Fruit fly (Drosophila melanogaster): ENCODE measurements around the gene CG15406.

Gene CG15406

DNA sequence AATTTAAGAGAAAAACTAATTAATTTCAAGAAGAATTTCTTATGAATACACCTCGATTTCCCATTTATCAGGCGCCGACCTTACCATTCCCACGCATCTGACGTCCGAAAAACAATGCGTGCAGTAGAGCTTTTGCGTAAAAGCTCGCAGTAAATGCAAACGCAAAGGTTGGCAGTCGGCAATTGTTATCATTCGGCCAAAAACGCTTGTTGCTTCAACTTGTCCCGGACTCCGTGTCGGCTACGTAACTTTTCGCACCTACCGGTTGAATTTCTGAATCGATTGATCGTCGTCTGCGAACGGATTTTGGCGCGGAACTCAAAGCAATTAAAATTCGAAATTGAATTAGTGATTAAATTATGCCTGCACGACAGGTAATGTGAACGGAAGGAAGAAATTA is 5.1 kb upstream of the CG15406 start, which contains the start of gene CG3277:
TSS of gene CG3277 (plus strand) at position 208 of the 400 bp plus-strand sequence.
- TF ChIP-seq pad (GFP tag; optimal IDR thresholded peaks at IDR 0.05), result no peak
- peak; percentile 12 for TF ChIP-seq CG12768 (GFP tag; optimal IDR thresholded peaks at IDR 0.05)
- TF ChIP-seq tj (GFP tag; optimal IDR thresholded peaks at IDR 0.05), result no peak
- TF ChIP-seq CG7101 (tag; optimal IDR thresholded peaks at IDR 0.05), result no peak
- peak; percentile 30 for TF ChIP-seq cic (GFP tag; optimal IDR thresholded peaks at IDR 0.05)
- TF ChIP-seq toe (GFP tag; optimal IDR thresholded peaks at IDR 0.05), result no peak

DNA sequence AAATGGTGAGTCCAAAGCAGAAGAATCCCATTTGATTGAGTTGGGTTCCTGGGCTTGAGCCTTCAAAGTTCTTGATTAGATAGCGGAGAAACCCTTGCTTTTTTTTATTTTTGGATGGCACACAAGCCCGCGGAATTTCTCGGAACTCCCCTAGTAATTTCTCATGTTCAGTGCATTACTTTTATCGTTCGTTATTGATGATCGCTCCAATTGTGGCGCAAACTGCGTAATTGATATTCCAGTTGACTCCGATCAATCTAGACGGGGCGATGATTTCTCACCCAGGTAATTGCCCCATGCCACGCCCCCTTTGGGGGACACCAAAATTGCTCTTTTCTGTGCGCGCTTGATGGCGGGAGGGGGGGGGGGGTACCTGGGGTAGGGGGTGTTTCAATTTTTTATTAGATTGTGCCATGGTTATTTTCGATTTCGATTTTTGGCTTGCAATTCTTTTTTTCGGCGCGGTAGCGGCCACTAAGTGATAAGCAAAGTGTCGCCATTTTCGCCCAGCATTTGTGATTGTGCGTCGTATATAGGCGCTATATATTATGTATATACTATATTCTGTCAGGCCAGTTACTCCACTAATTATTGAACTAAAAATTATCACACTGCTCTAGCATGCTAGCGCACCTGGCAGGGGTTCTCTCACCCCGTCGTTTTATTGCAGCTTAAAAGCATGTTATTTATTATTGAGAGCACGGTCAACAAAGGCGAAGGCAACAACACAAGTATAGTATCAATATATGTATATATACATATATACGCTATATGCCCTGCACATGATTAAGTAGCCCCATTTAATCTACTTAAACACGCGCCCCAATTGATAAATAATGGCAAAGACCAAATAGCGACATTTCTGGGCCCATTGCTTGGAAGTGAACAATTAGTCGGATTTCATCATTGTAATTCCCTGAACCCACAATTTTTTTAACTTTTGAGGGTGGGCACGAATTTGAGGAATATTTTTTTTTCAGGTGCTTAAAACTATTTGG is 3.9 kb upstream of the CG15406 start:
- no peak for TF ChIP-seq CG11617 (GFP tag; optimal IDR thresholded peaks at IDR 0.05)
- peak; percentile 44 for TF ChIP-seq CG7101 (tag; optimal IDR thresholded peaks at IDR 0.05)
- no peak for TF ChIP-seq cic (GFP tag; optimal IDR thresholded peaks at IDR 0.05)
- no peak for TF ChIP-seq CG5204 (GFP tag; optimal IDR thresholded peaks at IDR 0.05)
- TF ChIP-seq kay (GFP tag; ENCODE audit: borderline replicate concordance), result peak; percentile 75
- TF ChIP-seq tj (GFP tag; optimal IDR thresholded peaks at IDR 0.05), result no peak
- TF ChIP-seq Clk (GFP tag; optimal IDR thresholded peaks at IDR 0.05), result no peak
- no peak for TF ChIP-seq bab1 (GFP tag; optimal IDR thresholded peaks at IDR 0.05)
- peak; percentile 23 for TF ChIP-seq Mnt (GFP tag; optimal IDR thresholded peaks at IDR 0.05)
- no peak for TF ChIP-seq CG14711 (tag; optimal IDR thresholded peaks at IDR 0.05)
- TF ChIP-seq Crg-1 (GFP tag; optimal IDR thresholded peaks at IDR 0.05), result peak; percentile 7
- no peak for TF ChIP-seq Hr96 (GFP tag; optimal IDR thresholded peaks at IDR 0.05)

DNA sequence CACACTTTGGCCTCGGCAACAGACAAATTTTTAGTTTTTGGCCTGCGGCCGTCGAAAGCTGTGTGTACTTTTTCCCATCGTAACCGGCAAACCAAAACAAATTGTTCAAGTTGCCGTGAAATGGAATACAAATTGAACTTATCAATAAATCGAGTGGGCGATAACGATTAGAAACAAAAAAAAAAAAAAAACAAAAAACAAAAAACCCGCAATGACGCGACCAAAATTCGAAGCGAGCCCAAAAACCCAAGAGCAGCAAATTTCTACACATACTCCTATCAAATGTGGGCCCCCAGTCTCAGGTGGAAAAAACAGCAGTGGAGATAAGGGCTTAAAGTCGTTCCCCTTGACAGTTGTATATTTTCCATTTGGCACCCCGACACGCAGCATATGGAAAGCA is 1.8 kb upstream of the CG15406 start:
- no peak for TF ChIP-seq Crg-1 (GFP tag; optimal IDR thresholded peaks at IDR 0.05)
- TF ChIP-seq CG11617 (GFP tag; optimal IDR thresholded peaks at IDR 0.05), result no peak
- TF ChIP-seq tj (GFP tag; optimal IDR thresholded peaks at IDR 0.05), result no peak
- no peak for TF ChIP-seq cic (GFP tag; optimal IDR thresholded peaks at IDR 0.05)
- no peak for TF ChIP-seq cnc (optimal IDR thresholded peaks at IDR 0.05)
- peak; percentile 3 for TF ChIP-seq kay (GFP tag; ENCODE audit: borderline replicate concordance)
- no peak for TF ChIP-seq CG1620 (GFP tag; optimal IDR thresholded peaks at IDR 0.05)
- no peak for TF ChIP-seq Hr96 (GFP tag; optimal IDR thresholded peaks at IDR 0.05)

DNA sequence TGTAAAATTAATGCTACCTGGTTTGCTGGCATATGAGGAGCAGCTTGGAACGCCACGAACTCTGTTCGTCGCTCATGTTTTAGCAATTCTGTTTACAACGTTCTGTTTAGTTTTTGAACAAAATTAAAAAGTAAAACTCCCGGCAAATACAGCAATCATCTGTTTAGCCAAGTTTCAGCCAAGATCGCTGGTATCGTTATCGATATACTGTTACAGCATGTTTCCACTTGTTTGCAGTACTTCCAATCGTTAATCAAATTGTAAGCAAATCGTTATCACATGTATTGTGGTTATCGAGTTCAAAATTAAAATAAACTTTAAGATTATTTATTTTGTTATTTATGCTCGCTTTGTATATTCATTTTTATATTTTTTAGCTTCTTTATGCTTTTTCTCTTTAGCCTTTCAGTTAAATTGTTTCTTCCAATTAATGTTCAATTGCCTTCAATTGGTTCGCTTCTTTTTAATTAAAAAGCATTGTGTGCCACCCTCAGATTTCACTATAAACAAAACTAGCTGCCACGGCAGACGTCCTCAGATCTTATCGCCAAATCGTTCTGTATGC is 10.8 kb downstream of the CG15406 start, which contains the start of the genes Fign and CG8837:
TSS of gene Fign (minus strand) at position 142 of the 565 bp plus-strand sequence.
TSS of gene CG8837 (plus strand) at position 515 of the 565 bp plus-strand sequence.
- TF ChIP-seq Crg-1 (GFP tag; optimal IDR thresholded peaks at IDR 0.05), result no peak

DNA sequence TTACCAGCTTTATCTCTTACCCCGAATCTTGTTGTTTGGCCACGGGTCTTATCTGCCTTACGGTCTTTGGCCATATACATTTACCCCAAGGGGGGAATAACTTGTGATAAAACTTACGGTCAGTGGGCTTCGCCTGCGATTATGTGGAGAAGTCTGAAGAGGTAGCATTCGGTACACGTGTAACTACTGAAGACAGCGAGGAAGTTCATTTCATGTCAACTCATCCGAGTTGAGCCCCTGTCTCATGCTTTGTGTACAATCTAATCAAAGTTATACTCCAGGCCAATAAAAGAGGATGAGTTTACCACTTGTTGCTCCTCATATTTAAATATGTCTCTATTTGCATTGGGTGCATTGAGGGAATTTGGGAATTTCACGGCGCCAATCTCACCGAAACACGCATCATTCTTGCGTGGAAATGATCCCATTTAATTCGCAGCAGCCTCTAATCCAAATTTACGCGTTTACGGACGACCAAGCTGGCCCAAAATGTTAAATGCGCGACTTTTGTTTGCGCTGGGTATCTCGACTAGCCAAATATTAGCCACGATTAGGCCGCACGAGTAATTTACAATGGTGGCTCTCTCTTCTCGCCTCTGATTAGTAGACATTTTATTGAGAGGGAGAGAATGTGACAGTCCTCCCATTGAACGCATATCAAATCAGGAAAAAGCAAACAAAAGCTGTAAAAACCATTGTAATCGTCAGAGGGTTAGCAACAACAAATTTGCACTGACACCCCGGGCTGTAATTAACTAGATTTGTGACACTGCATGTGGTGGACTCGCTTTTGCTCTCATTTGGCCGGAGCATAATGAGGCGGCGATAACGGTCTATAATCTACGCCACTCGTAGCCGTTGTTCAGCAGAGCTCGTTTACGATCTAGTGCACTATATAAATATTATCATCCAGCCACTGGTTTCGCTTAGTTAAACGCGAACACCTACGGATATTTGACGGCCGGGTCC is 14.6 kb downstream of the CG15406 start, which contains the start of gene CG33281:
TSS of gene CG33281 (plus strand) at position 919 of the 969 bp plus-strand sequence.
- no peak for TF ChIP-seq Hr96 (GFP tag; optimal IDR thresholded peaks at IDR 0.05)
- TF ChIP-seq pad (GFP tag; optimal IDR thresholded peaks at IDR 0.05), result peak; percentile 33
- peak; percentile 21 for TF ChIP-seq CG11617 (GFP tag; optimal IDR thresholded peaks at IDR 0.05)
- no peak for TF ChIP-seq Crg-1 (GFP tag; optimal IDR thresholded peaks at IDR 0.05)
- peak; percentile 54 for TF ChIP-seq cic (GFP tag; optimal IDR thresholded peaks at IDR 0.05)
- peak; percentile 43 for TF ChIP-seq CG12768 (GFP tag; optimal IDR thresholded peaks at IDR 0.05)

DNA sequence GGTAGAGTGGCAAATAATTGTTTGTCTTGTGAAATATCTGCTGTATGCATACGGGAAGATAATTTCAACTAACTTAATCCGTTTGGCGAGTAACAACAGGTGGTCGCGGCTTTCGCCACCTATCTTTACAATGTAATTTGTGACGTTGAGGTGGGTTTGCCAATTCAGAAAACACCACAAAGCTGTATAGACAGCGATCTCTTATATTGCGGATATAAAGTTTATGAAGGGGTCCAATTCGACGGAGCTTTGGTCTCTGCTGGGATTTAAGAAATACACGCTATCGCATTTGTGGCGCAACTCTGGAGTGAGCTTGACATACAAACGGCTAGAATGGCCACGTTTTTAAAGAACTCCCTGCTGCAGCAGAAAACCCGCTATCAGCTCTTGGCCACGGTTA is 18.6 kb downstream of the CG15406 start, which contains the start of gene CG33282:
TSS of gene CG33282 (plus strand) at position 301 of the 400 bp plus-strand sequence.
- TF ChIP-seq kay (GFP tag; ENCODE audit: borderline replicate concordance) (no peak), CG33017 (tag; optimal IDR thresholded peaks at IDR 0.05) (peak; percentile 31), pad (GFP tag; optimal IDR thresholded peaks at IDR 0.05) (no peak), ovo (GFP tag; optimal IDR thresholded peaks at IDR 0.05) (no peak), Clk (GFP tag; optimal IDR thresholded peaks at IDR 0.05) (no peak)

DNA sequence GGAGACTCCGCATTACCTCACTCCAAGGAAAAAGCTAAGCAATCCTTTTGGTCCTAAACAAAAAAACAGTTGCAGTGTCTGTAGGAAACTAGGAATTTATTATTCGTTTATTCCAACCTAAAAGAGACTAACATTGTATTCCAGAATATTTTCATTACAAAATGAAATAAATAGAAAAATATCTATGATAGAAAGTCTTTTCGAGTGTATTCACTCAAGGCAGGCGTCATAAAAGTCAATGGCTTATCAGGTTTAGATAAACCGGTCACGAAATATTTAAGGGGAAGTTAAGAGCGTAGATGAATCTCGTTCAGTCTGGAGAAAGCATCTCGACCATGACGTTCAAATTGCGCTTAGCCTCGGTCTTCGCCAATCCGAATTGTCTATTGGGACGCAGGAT is 21.6 kb downstream of the CG15406 start, which contains the start of gene CG3285:
TSS of gene CG3285 (plus strand) at position 301 of the 400 bp plus-strand sequence.
- TF ChIP-seq tj (GFP tag; optimal IDR thresholded peaks at IDR 0.05), result no peak

Data from whole organism, adult.